Fruit fly (Drosophila melanogaster) whole organism, embryonic: ENCODE results near the gene Pcyt1.

Experiments used
- Aef1 ChIP-seq: fragments of 200-800 bp; sonication (Bioruptor generic); IDR thresholded peaks from 3 replicates; pipeline ENCODE4 v1.3.6; 2022; ENCODE audit warnings: missing biosample characterization, missing genetic modification characterization
- Awh ChIP-seq: fragments of 200-800 bp; sonication (Bioruptor generic); IDR thresholded peaks from 2 replicates; pipeline ENCODE4, ENCODE4 v1.3.6; 2022; ENCODE audit warnings: missing biosample characterization, missing genetic modification characterization
- CG10209 ChIP-seq: fragments of 200-800 bp; sonication (Bioruptor generic); optimal IDR thresholded peaks from 3 replicates; lab custom pipeline; 2017; ENCODE audit warnings: missing biosample characterization, mild to moderate bottlenecking, missing genetic modification characterization, missing genetic modification reagents
- CG10543 ChIP-seq: fragments of 200-800 bp; sonication (Bioruptor generic); optimal IDR thresholded peaks from 3 replicates; lab custom pipeline; 2017; ENCODE audit warnings: missing biosample characterization, mild to moderate bottlenecking, missing genetic modification characterization, moderate library complexity
- CG10565 ChIP-seq: fragments of 200-800 bp; sonication (Bioruptor generic); optimal IDR thresholded peaks from 3 replicates; lab custom pipeline; 2016; ENCODE audit warnings: missing biosample characterization, mild to moderate bottlenecking, missing genetic modification characterization
- CG10979 ChIP-seq: fragments of 200-800 bp; sonication (Bioruptor generic); optimal IDR thresholded peaks from 2 replicates; lab custom pipeline; 2018; ENCODE audit warnings: missing biosample characterization, mild to moderate bottlenecking, missing genetic modification characterization, moderate library complexity
- CG11085 ChIP-seq: fragments of 200-800 bp; sonication (Bioruptor generic); IDR thresholded peaks from 2 replicates; pipeline ENCODE4 v1.3.6; 2022; ENCODE audit warnings: missing biosample characterization, missing genetic modification characterization
- CG12219 ChIP-seq: fragments of 200-800 bp; sonication (Bioruptor generic); optimal IDR thresholded peaks from 3 replicates; lab custom pipeline; 2018; ENCODE audit warnings: missing biosample characterization, mild to moderate bottlenecking, missing genetic modification characterization
- CG14860 ChIP-seq: fragments of 200-800 bp; sonication (Bioruptor generic); IDR thresholded peaks from 3 replicates; pipeline ENCODE4 v1.3.6; 2022; ENCODE audit warnings: missing biosample characterization, missing genetic modification characterization; ENCODE audit not compliant: partially characterized antibody
- CG16815 ChIP-seq: fragments of 200-800 bp; sonication (Bioruptor generic); optimal IDR thresholded peaks from 3 replicates; lab custom pipeline; 2017; ENCODE audit warnings: missing biosample characterization, mild to moderate bottlenecking, missing genetic modification characterization
- CG18011 ChIP-seq: fragments of 200-800 bp; sonication (Bioruptor generic); optimal IDR thresholded peaks from 2 replicates; lab custom pipeline; 2017; ENCODE audit warnings: missing biosample characterization, missing genetic modification characterization, mild to moderate bottlenecking, moderate library complexity, missing genotype
- CG18599 ChIP-seq: fragments of 200-800 bp; sonication (Bioruptor generic); optimal IDR thresholded peaks from 3 replicates; lab custom pipeline; 2017; ENCODE audit warnings: missing biosample characterization, missing genetic modification characterization, mild to moderate bottlenecking, moderate library complexity, missing genetic modification reagents
- CG2889 ChIP-seq: fragments of 200-800 bp; sonication (Bioruptor generic); IDR thresholded peaks from 3 replicates; pipeline ENCODE4 v1.3.6; 2022; ENCODE audit warnings: missing biosample characterization, missing genetic modification characterization
- CG32772 ChIP-seq: fragments of 200-800 bp; sonication (Bioruptor generic); IDR thresholded peaks from 2 replicates; pipeline ENCODE4 v1.3.6; 2022; ENCODE audit warnings: missing biosample characterization, missing genetic modification characterization
- CG3838 ChIP-seq: fragments of 200-800 bp; sonication (Bioruptor generic); optimal IDR thresholded peaks from 3 replicates; lab custom pipeline; 2016; ENCODE audit warnings: missing biosample characterization, missing genetic modification characterization
- CG6272 ChIP-seq: fragments of 200-800 bp; sonication (Bioruptor generic); IDR thresholded peaks from 2 replicates; pipeline ENCODE4 v1.3.6; 2022; ENCODE audit warnings: missing biosample characterization, missing genetic modification characterization
- CG6683 ChIP-seq: fragments of 200-800 bp; sonication (Bioruptor generic); optimal IDR thresholded peaks from 2 replicates; lab custom pipeline; 2017; ENCODE audit warnings: missing biosample characterization, mild to moderate bottlenecking, missing genetic modification characterization, missing genetic modification reagents
- CG6689 ChIP-seq: fragments of 200-800 bp; sonication (Bioruptor generic); IDR thresholded peaks from 2 replicates; pipeline ENCODE4 v1.3.6; 2022; ENCODE audit warnings: missing biosample characterization, missing genetic modification characterization
- CG7357 ChIP-seq: fragments of 200-800 bp; sonication (Bioruptor generic); IDR thresholded peaks from 3 replicates; pipeline ENCODE4 v1.3.6; 2022; ENCODE audit warnings: missing biosample characterization, missing genetic modification characterization
- CG8478 ChIP-seq: fragments of >200 bp; optimal IDR thresholded peaks from 2 replicates; lab custom pipeline; 2018
- CG8924 ChIP-seq: fragments of 200-800 bp; optimal IDR thresholded peaks from 3 replicates; lab custom pipeline; 2019; ENCODE audit warnings: missing biosample characterization, mild to moderate bottlenecking, missing genetic modification characterization, moderate library complexity
- Camta ChIP-seq: fragments of 200-800 bp; sonication (Bioruptor generic); optimal IDR thresholded peaks from 2 replicates; lab custom pipeline; 2016; ENCODE audit warnings: missing biosample characterization, missing genetic modification characterization
- Deaf1 ChIP-seq: fragments of 200-800 bp; optimal IDR thresholded peaks from 3 replicates; lab custom pipeline; 2019; ENCODE audit warnings: missing biosample characterization, mild to moderate bottlenecking, missing genetic modification characterization, moderate library complexity
- Dref ChIP-seq: fragments of 200-800 bp; sonication (Bioruptor generic); IDR thresholded peaks from 2 replicates; pipeline ENCODE4 v1.3.6; 2022; ENCODE audit warnings: missing biosample characterization, missing genetic modification characterization
- HLH4C ChIP-seq: fragments of 200-800 bp; sonication (Bioruptor generic); IDR thresholded peaks from 3 replicates; pipeline ENCODE4 v1.3.6; 2022; ENCODE audit warnings: missing biosample characterization, missing genetic modification characterization; ENCODE audit not compliant: partially characterized antibody
- HLHmδ ChIP-seq: fragments of 200-800 bp; sonication (Bioruptor generic); optimal IDR thresholded peaks from 2 replicates; lab custom pipeline; 2018; ENCODE audit warnings: missing biosample characterization, mild to moderate bottlenecking, missing genetic modification characterization, moderate library complexity
- HmgD ChIP-seq: fragments of 200-800 bp; sonication (Bioruptor generic); optimal IDR thresholded peaks from 3 replicates; lab custom pipeline; 2016; ENCODE audit warnings: missing biosample characterization, missing genetic modification characterization
- Kr ChIP-seq: fragments of 200-800 bp; sonication (Bioruptor generic); optimal IDR thresholded peaks from 2 replicates; lab custom pipeline; 2017; ENCODE audit warnings: missing biosample characterization, mild to moderate bottlenecking, missing genetic modification characterization
- Lim3 ChIP-seq: fragments of 200-800 bp; sonication (Bioruptor generic); IDR thresholded peaks from 2 replicates; pipeline ENCODE4 v1.3.6; 2022; ENCODE audit warnings: missing biosample characterization, missing genetic modification characterization
- Mrtf ChIP-seq: fragments of 200-800 bp; sonication (Bioruptor generic); IDR thresholded peaks from 3 replicates; pipeline ENCODE4 v1.3.6; 2022; ENCODE audit warnings: missing biosample characterization, missing genetic modification characterization
- Oli ChIP-seq: fragments of 200-800 bp; sonication (Bioruptor generic); optimal IDR thresholded peaks from 2 replicates; lab custom pipeline; 2018; ENCODE audit warnings: missing biosample characterization, mild to moderate bottlenecking, missing genetic modification characterization, moderate library complexity
- Optix ChIP-seq: fragments of 200-800 bp; sonication (Bioruptor generic); IDR thresholded peaks from 3 replicates; pipeline ENCODE4 v1.3.6; 2022; ENCODE audit warnings: missing biosample characterization, missing genetic modification characterization
- Rfx ChIP-seq: fragments of 200-800 bp; sonication (Bioruptor generic); IDR thresholded peaks from 2 replicates; pipeline ENCODE4 v1.3.6; 2022; ENCODE audit warnings: missing biosample characterization, missing genetic modification characterization
- Rx ChIP-seq: fragments of 200-800 bp; sonication (Bioruptor generic); IDR thresholded peaks from 2 replicates; pipeline ENCODE4 v1.3.6; 2022; ENCODE audit warnings: missing biosample characterization, missing genetic modification characterization
- Ssrp ChIP-seq: fragments of 200-800 bp; sonication (Bioruptor generic); optimal IDR thresholded peaks from 2 replicates; lab custom pipeline; 2018; ENCODE audit warnings: missing biosample characterization, mild to moderate bottlenecking, missing genetic modification characterization, moderate library complexity
- chif ChIP-seq, 2 experiments: fragments of 200-800 bp; sonication (Bioruptor generic); optimal IDR thresholded peaks; 3 replicates each; lab custom pipeline; 2016; ENCODE audit warnings: missing biosample characterization in 2 of 2, missing genetic modification characterization in 2 of 2
- corto ChIP-seq: fragments of 200-800 bp; sonication (Bioruptor generic); optimal IDR thresholded peaks from 2 replicates; lab custom pipeline; 2016; ENCODE audit warnings: missing biosample characterization, mild to moderate bottlenecking, missing genetic modification characterization, moderate library complexity
- dimm ChIP-seq: fragments of 200-800 bp; sonication (Bioruptor generic); IDR thresholded peaks from 2 replicates; pipeline ENCODE4 v1.3.6; 2022; ENCODE audit warnings: missing biosample characterization, missing genetic modification characterization
- disco-r ChIP-seq: fragments of 200-800 bp; sonication (Bioruptor generic); optimal IDR thresholded peaks from 2 replicates; lab custom pipeline; 2016; ENCODE audit warnings: missing biosample characterization, missing genetic modification characterization
- gcm2 ChIP-seq: fragments of 200-800 bp; sonication (Bioruptor generic); optimal IDR thresholded peaks from 2 replicates; lab custom pipeline; 2016; ENCODE audit warnings: missing biosample characterization, missing genetic modification characterization
- gro ChIP-seq: fragments of 200-800 bp; sonication (Bioruptor generic); optimal IDR thresholded peaks from 2 replicates; lab custom pipeline; 2016; ENCODE audit warnings: missing biosample characterization, missing genetic modification characterization
- klu ChIP-seq: fragments of 200-800 bp; sonication (Bioruptor generic); IDR thresholded peaks from 2 replicates; pipeline ENCODE4 v1.3.6; 2022; ENCODE audit warnings: missing biosample characterization, missing genetic modification characterization
- nerfin-2 ChIP-seq: fragments of 200-800 bp; sonication (Bioruptor generic); IDR thresholded peaks from 2 replicates; pipeline ENCODE4 v1.3.6; 2022; ENCODE audit warnings: missing biosample characterization, missing genetic modification characterization; ENCODE audit not compliant: partially characterized antibody
- psq ChIP-seq: fragments of 200-800 bp; sonication (Bioruptor generic); optimal IDR thresholded peaks from 2 replicates; lab custom pipeline; 2017; ENCODE audit warnings: missing biosample characterization, missing genetic modification characterization
- sc ChIP-seq, 3 experiments: fragments of >200 bp in 2 of 3; fragments of 200-800 bp in 1 of 3; sonication (Bioruptor generic) in 1 of 3; optimal IDR thresholded peaks; 2 replicates in 2 of 3; 3 replicates in 1 of 3; lab custom pipeline; 2017; ENCODE audit warnings: mild to moderate bottlenecking in 1 of 3, missing biosample characterization in 1 of 3, missing genetic modification characterization in 1 of 3, missing genetic modification reagents in 1 of 3
- sob ChIP-seq: fragments of 200-800 bp; sonication (Bioruptor generic); IDR thresholded peaks from 2 replicates; pipeline ENCODE4 v1.3.6; 2022; ENCODE audit warnings: missing biosample characterization, missing genetic modification characterization
- tll ChIP-seq, 2 experiments: fragments of 200-800 bp in 1 of 2; fragments of >200 bp in 1 of 2; sonication (Bioruptor generic) in 1 of 2; optimal IDR thresholded peaks; 2 replicates each; lab custom pipeline; 2017 to 2019; ENCODE audit warnings: missing biosample characterization in 2 of 2, missing genetic modification characterization in 2 of 2, mild to moderate bottlenecking in 1 of 2, moderate library complexity in 1 of 2
- wek ChIP-seq: fragments of 200-800 bp; sonication (Bioruptor generic); optimal IDR thresholded peaks from 3 replicates; lab custom pipeline; 2018; ENCODE audit warnings: missing biosample characterization, mild to moderate bottlenecking, missing genetic modification characterization, moderate library complexity
- zf30C ChIP-seq: fragments of 200-800 bp; sonication (Bioruptor generic); optimal IDR thresholded peaks from 3 replicates; lab custom pipeline; 2018; ENCODE audit warnings: missing biosample characterization, mild to moderate bottlenecking, missing genetic modification characterization

Pcyt1 gene

DNA sequence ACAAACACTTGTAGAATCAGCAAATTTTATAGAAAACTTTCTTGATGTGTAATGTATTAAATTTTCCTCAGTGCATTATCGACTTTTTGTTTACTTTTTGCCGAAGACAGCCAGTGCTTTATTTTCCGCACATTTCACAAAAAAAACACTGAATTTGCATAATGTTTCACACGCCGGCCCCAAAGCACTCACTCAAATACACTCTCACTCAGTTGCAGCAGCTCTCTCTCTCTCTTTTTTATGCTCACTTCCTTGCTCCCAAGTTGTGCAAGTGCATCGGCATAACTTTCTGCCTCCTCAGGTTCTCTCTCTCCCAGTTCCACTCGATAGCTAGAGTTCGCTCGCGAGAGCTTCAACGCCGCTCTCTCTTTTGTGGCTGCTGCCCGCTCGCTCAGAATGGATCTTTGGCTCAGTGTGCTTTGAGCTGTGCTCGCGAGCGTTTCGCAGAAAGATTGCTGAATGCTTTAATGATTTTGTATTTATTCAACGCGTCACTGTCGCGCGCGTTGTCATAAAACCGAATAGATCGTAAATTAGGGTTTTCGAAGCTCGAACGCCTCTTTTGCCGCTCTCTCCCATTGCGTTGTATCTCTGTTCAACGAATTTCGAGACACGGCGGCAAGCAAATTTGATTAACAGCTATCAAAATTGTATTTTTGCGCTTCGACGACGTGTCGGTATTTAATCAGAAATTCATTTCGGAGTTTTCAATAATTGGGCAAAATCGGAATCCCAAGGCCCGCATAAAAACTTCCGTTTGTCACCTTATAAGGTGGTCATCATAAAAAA is 40.6 kb downstream of the Pcyt1 start (continued):
- no peak for TF ChIP-seq CG2889
- TF ChIP-seq CG10979 (tag; lab: Kevin White, UChicago), result no peak
- TF ChIP-seq sc (optimal IDR thresholded peaks at IDR 0.05; lab: Kevin White, UChicago), result no peak
- no peak for TF ChIP-seq sc (GFP tag; optimal IDR thresholded peaks at IDR 0.05; lab: Kevin White, UChicago)
- TF ChIP-seq gcm2 (GFP tag; lab: Kevin White, UChicago), result no peak
- TF ChIP-seq Dref (GFP tag; lab: Robert Waterston, UW), result no peak
- TF ChIP-seq chif (GFP tag; optimal IDR thresholded peaks at IDR 0.05; lab: Kevin White, UChicago), result no peak
- TF ChIP-seq CG18599, result peak; percentile 32
- no peak for TF ChIP-seq CG10565 (GFP tag; lab: Kevin White, UChicago)
- peak; percentile 73 for TF ChIP-seq HLHmδ
- TF ChIP-seq Aef1 (GFP tag; lab: Robert Waterston, UW), result no peak
- TF ChIP-seq CG8478, result no peak
- TF ChIP-seq HmgD (GFP tag; lab: Kevin White, UChicago), result no peak
- TF ChIP-seq CG18011 (GFP tag; lab: Kevin White, UChicago), result no peak
- TF ChIP-seq Ssrp (tag; lab: Kevin White, UChicago), result no peak
- no peak for TF ChIP-seq dimm
- TF ChIP-seq disco-r (GFP tag; lab: Kevin White, UChicago), result no peak
- no peak for TF ChIP-seq CG12219 (GFP tag; lab: Kevin White, UChicago)
- TF ChIP-seq Rfx (GFP tag; lab: Robert Waterston, UW), result peak; percentile 44; the same call in 1 of the 2 replicates
- TF ChIP-seq tll (GFP tag; optimal IDR thresholded peaks at IDR 0.05; lab: Kevin White, UChicago), result no peak
- TF ChIP-seq CG14860, result no peak; the same call in 2 of the 3 replicates
- no peak for TF ChIP-seq Optix (GFP tag; lab: Robert Waterston, UW)
- TF ChIP-seq Camta (GFP tag; lab: Kevin White, UChicago), result no peak
- peak; percentile 5 for TF ChIP-seq CG10543 (GFP tag; lab: Kevin White, UChicago)
- no peak for TF ChIP-seq wek (GFP tag; lab: Kevin White, UChicago)
- no peak for TF ChIP-seq CG7357 (GFP tag; lab: Robert Waterston, UW)
- no peak for TF ChIP-seq Rx (GFP tag; lab: Robert Waterston, UW)
- no peak for TF ChIP-seq CG6689
- no peak for TF ChIP-seq CG6272 (GFP tag; lab: Robert Waterston, UW)
- TF ChIP-seq sob (GFP tag; lab: Robert Waterston, UW), result peak; percentile 47; the same call in 1 of the 2 replicates
- TF ChIP-seq Deaf1 (tag; lab: Kevin White, UChicago), result peak; percentile 44
- TF ChIP-seq gro, result peak; percentile 20
- TF ChIP-seq klu (GFP tag; lab: Robert Waterston, UW), result no peak
- TF ChIP-seq CG8924, result no peak
- TF ChIP-seq Mrtf (GFP tag; lab: Robert Waterston, UW), result no peak
- 0 out of 3 replicates have a peak, but pooled peaks have one; percentile 45 for TF ChIP-seq HLH4C (GFP tag; lab: Robert Waterston, UW)
- no peak for TF ChIP-seq CG16815 (GFP tag; lab: Kevin White, UChicago)
- no peak for TF ChIP-seq zf30C (GFP tag; lab: Kevin White, UChicago)
- TF ChIP-seq corto (GFP tag; lab: Kevin White, UChicago), result peak; percentile 10
- TF ChIP-seq Kr, result no peak
- no peak for TF ChIP-seq CG11085 (GFP tag; lab: Robert Waterston, UW)
- TF ChIP-seq CG3838 (GFP tag; lab: Kevin White, UChicago), result no peak
- peak; percentile 27; the same call in 1 of the 2 replicates for TF ChIP-seq Awh (GFP tag; lab: Robert Waterston, UW)
- peak; percentile 4 for TF ChIP-seq CG6683 (GFP tag; lab: Kevin White, UChicago)
- no peak for TF ChIP-seq Oli (tag; lab: Kevin White, UChicago)
- TF ChIP-seq nerfin-2 (GFP tag; lab: Robert Waterston, UW), result no peak; the same call in 1 of the 2 replicates
- no peak for TF ChIP-seq psq (GFP tag; lab: Kevin White, UChicago)
- no peak for TF ChIP-seq Lim3 (GFP tag; lab: Robert Waterston, UW)
- TF ChIP-seq CG32772, result no peak
- no peak for TF ChIP-seq CG10209 (GFP tag; lab: Kevin White, UChicago)
